Worm (Caenorhabditis elegans) whole organism, young adult: ENCODE measurements around the gene ceh-10.
A peak's percentile ranks its signal among the peaks of the same experiment; 100 is the strongest.

ENCODE experiments used
- C06A6.2 ChIP-seq: fragments of 200-800 bp; sonication (Bioruptor generic); conservative IDR thresholded peaks from 2 replicates; pipeline ENCODE4 v1.3.6; 2022; ENCODE audit warnings: missing genetic modification characterization, missing compliant biosample characterization
- C17E4.6 ChIP-seq: fragments of 200-800 bp; sonication (Bioruptor generic); IDR thresholded peaks from 2 replicates; pipeline ENCODE4 v1.3.6; 2022; ENCODE audit warnings: missing genetic modification reagents, missing genetic modification characterization, missing compliant biosample characterization
- F23B12.7 ChIP-seq: sonication (generic microtip); optimal IDR thresholded peaks from 2 replicates; lab custom pipeline; 2017; ENCODE audit warnings: missing genetic modification characterization, mild to moderate bottlenecking, missing compliant biosample characterization, antibody characterized with exemption, moderate library complexity; ENCODE audit not compliant: insufficient read depth
- F37B4.10 ChIP-seq: fragments of 200-800 bp; sonication (Bioruptor generic); IDR thresholded peaks from 2 replicates; pipeline ENCODE4 v1.3.6; 2022; ENCODE audit warnings: missing genetic modification characterization, missing compliant biosample characterization
- F55B11.4 ChIP-seq: sonication (generic microtip); optimal IDR thresholded peaks from 2 replicates; lab custom pipeline; 2016; ENCODE audit warnings: missing compliant biosample characterization, missing genetic modification characterization, borderline replicate concordance; ENCODE audit not compliant: insufficient read depth
- F57A8.1 ChIP-seq: fragments of 200-800 bp; sonication (Bioruptor generic); optimal IDR thresholded peaks from 2 replicates; lab custom pipeline; 2018; ENCODE audit warnings: mild to moderate bottlenecking, missing genetic modification characterization, moderate library complexity, missing compliant biosample characterization
- T26A5.8 ChIP-seq: sonication (generic microtip); optimal IDR thresholded peaks from 2 replicates; lab custom pipeline; 2016; ENCODE audit warnings: missing genetic modification characterization, missing compliant biosample characterization
- Y53G8AR.9 ChIP-seq: fragments of 200-800 bp; sonication (Bioruptor generic); conservative IDR thresholded peaks from 2 replicates; pipeline ENCODE4 v1.3.6; 2022; ENCODE audit warnings: missing genetic modification reagents, missing genetic modification characterization, missing compliant biosample characterization
- ZK185.1 ChIP-seq: sonication (generic microtip); optimal IDR thresholded peaks from 2 replicates; lab custom pipeline; 2016; ENCODE audit warnings: mild to moderate bottlenecking, missing genetic modification characterization, missing compliant biosample characterization; ENCODE audit not compliant: poor library complexity, severe bottlenecking
- akir-1 ChIP-seq: fragments of 200-800 bp; sonication (Bioruptor generic); optimal IDR thresholded peaks from 2 replicates; lab custom pipeline; 2018; ENCODE audit warnings: mild to moderate bottlenecking, missing genetic modification characterization, moderate library complexity, missing compliant biosample characterization
- ama-1 ChIP-seq, 3 experiments: fragments of 150-350 bp in 1 of 3; sonication (generic microtip) in 2 of 3; optimal IDR thresholded peaks; 2 replicates each; lab custom pipeline; 2014 to 2018; ENCODE audit warnings: missing biosample characterization in 2 of 3, missing genetic modification characterization in 2 of 3, missing genetic modification reagents in 2 of 3
- aptf-3 ChIP-seq: fragments of 200-800 bp; sonication (Bioruptor generic); IDR thresholded peaks from 2 replicates; pipeline ENCODE4 v1.3.6; 2022; ENCODE audit warnings: missing genetic modification characterization, missing compliant biosample characterization
- atf-7 ChIP-seq: sonication (generic microtip); optimal IDR thresholded peaks from 2 replicates; lab custom pipeline; 2017; ENCODE audit warnings: mild to moderate bottlenecking, missing genetic modification characterization, missing compliant biosample characterization
- attf-5 ChIP-seq: fragments of 200-800 bp; sonication (Bioruptor generic); optimal IDR thresholded peaks from 2 replicates; lab custom pipeline; 2018; ENCODE audit warnings: mild to moderate bottlenecking, missing genetic modification characterization, missing compliant biosample characterization
- bed-2 ChIP-seq: fragments of 200-800 bp; sonication (Bioruptor generic); IDR thresholded peaks from 2 replicates; pipeline ENCODE4 v1.3.6; 2022; ENCODE audit warnings: missing genetic modification reagents, missing genetic modification characterization, missing compliant biosample characterization
- cebp-1 ChIP-seq, 2 experiments: fragments of 200-800 bp in 1 of 2; sonication (Bioruptor generic) in 1 of 2; sonication (generic microtip) in 1 of 2; IDR thresholded peaks in 1 of 2; optimal IDR thresholded peaks in 1 of 2; 2 replicates each; pipeline versions ENCODE4 v1.3.6 to Lab custom; 2017 to 2022; ENCODE audit warnings: missing compliant biosample characterization in 2 of 2, missing genetic modification characterization in 2 of 2, mild to moderate bottlenecking in 1 of 2, missing genetic modification reagents in 1 of 2, moderate library complexity in 1 of 2
- ceh-100 ChIP-seq: fragments of 200-800 bp; sonication (Bioruptor generic); IDR thresholded peaks from 2 replicates; pipeline ENCODE4 v1.3.6; 2022; ENCODE audit warnings: missing genetic modification reagents, missing genetic modification characterization, missing compliant biosample characterization
- dox-1 ChIP-seq: fragments of 200-800 bp; sonication (Bioruptor generic); IDR thresholded peaks from 2 replicates; pipeline ENCODE4 v1.3.6; 2022; ENCODE audit warnings: missing genetic modification reagents, missing genetic modification characterization, missing compliant biosample characterization
- dpl-1 ChIP-seq: fragments of 150-350 bp; optimal IDR thresholded peaks from 2 replicates; lab custom pipeline; 2014; ENCODE audit warnings: missing biosample characterization, missing genetic modification reagents, missing genetic modification characterization
- egl-44 ChIP-seq: fragments of 200-800 bp; sonication (Bioruptor generic); IDR thresholded peaks from 2 replicates; pipeline ENCODE4 v1.3.6; 2022; ENCODE audit warnings: missing genetic modification reagents, missing genetic modification characterization, missing compliant biosample characterization
- ets-4 ChIP-seq: fragments of 200-800 bp; sonication (Bioruptor generic); optimal IDR thresholded peaks from 2 replicates; lab custom pipeline; 2018; ENCODE audit warnings: mild to moderate bottlenecking, missing genetic modification characterization, missing compliant biosample characterization
- gei-17 ChIP-seq: fragments of 200-800 bp; sonication (Bioruptor generic); optimal IDR thresholded peaks from 2 replicates; lab custom pipeline; 2018; ENCODE audit warnings: mild to moderate bottlenecking, missing genetic modification characterization, missing compliant biosample characterization
- hmg-20 ChIP-seq: fragments of 200-800 bp; sonication (Bioruptor generic); IDR thresholded peaks from 2 replicates; pipeline ENCODE4 v1.3.6; 2022; ENCODE audit warnings: missing genetic modification reagents, missing genetic modification characterization, missing compliant biosample characterization
- hrde-1 ChIP-seq: sonication (generic microtip); optimal IDR thresholded peaks from 2 replicates; lab custom pipeline; 2016; ENCODE audit warnings: missing genetic modification characterization, mild to moderate bottlenecking, missing compliant biosample characterization, moderate library complexity, missing genotype, missing genetic modification reagents, borderline replicate concordance
- let-607 ChIP-seq, 2 experiments: fragments of 200-800 bp in 1 of 2; sonication (Bioruptor generic) in 1 of 2; sonication (generic microtip) in 1 of 2; optimal IDR thresholded peaks; 2 replicates each; lab custom pipeline; 2016 to 2018; ENCODE audit warnings: mild to moderate bottlenecking in 2 of 2, missing compliant biosample characterization in 2 of 2, missing genetic modification characterization in 2 of 2, moderate library complexity in 2 of 2, missing genotype in 1 of 2
- lin-26 ChIP-seq: fragments of 200-800 bp; sonication (Bioruptor generic); IDR thresholded peaks from 2 replicates; pipeline ENCODE4 v1.3.6; 2022; ENCODE audit warnings: missing genetic modification reagents, missing genetic modification characterization, missing compliant biosample characterization
- lin-40 ChIP-seq: sonication (generic microtip); optimal IDR thresholded peaks from 2 replicates; lab custom pipeline; 2016; ENCODE audit warnings: missing genetic modification characterization, mild to moderate bottlenecking, missing compliant biosample characterization, missing genotype, missing genetic modification reagents
- lir-1 ChIP-seq: fragments of 200-800 bp; sonication (Bioruptor generic); conservative IDR thresholded peaks from 2 replicates; pipeline ENCODE4 v1.3.6; 2022; ENCODE audit warnings: missing genetic modification reagents, missing genetic modification characterization, missing compliant biosample characterization
- lsy-27 ChIP-seq: sonication (generic microtip); optimal IDR thresholded peaks from 2 replicates; lab custom pipeline; 2017; ENCODE audit warnings: missing genetic modification characterization, mild to moderate bottlenecking, missing compliant biosample characterization, antibody characterized with exemption, missing genotype, borderline replicate concordance; ENCODE audit not compliant: insufficient read depth
- madf-10 ChIP-seq: sonication (generic microtip); optimal IDR thresholded peaks from 2 replicates; lab custom pipeline; 2016; ENCODE audit warnings: mild to moderate bottlenecking, missing genetic modification characterization, missing compliant biosample characterization
- mcd-1 ChIP-seq: fragments of 200-800 bp; sonication (Bioruptor generic); IDR thresholded peaks from 2 replicates; pipeline ENCODE4 v1.3.6; 2022; ENCODE audit warnings: missing genetic modification reagents, missing genetic modification characterization, missing compliant biosample characterization
- mel-28 ChIP-seq: sonication (generic microtip); optimal IDR thresholded peaks from 2 replicates; lab custom pipeline; 2016; ENCODE audit warnings: borderline replicate concordance, mild to moderate bottlenecking, missing genetic modification characterization, missing compliant biosample characterization
- mxl-1 ChIP-seq: sonication (generic microtip); optimal IDR thresholded peaks from 2 replicates; lab custom pipeline; 2016; ENCODE audit warnings: missing genetic modification characterization, missing compliant biosample characterization
- nfya-1 ChIP-seq: sonication (generic microtip); optimal IDR thresholded peaks from 2 replicates; lab custom pipeline; 2017; ENCODE audit warnings: antibody characterized with exemption, missing compliant biosample characterization, missing genetic modification characterization, borderline replicate concordance; ENCODE audit not compliant: insufficient read depth
- nfyb-1 ChIP-seq: fragments of 200-800 bp; sonication (Bioruptor generic); IDR thresholded peaks from 2 replicates; pipeline ENCODE4 v1.3.6; 2022; ENCODE audit warnings: missing genetic modification reagents, missing genetic modification characterization, missing compliant biosample characterization
- nhr-80 ChIP-seq: sonication (generic microtip); optimal IDR thresholded peaks from 2 replicates; lab custom pipeline; 2016; ENCODE audit warnings: missing genetic modification characterization, missing compliant biosample characterization
- pbrm-1 ChIP-seq: fragments of 200-800 bp; sonication (Bioruptor generic); IDR thresholded peaks from 2 replicates; pipeline ENCODE4 v1.3.6; 2022; ENCODE audit warnings: missing genetic modification reagents, missing genetic modification characterization, missing compliant biosample characterization
- pha-4 ChIP-seq: fragments of 150-350 bp; sonication (generic microtip); optimal IDR thresholded peaks from 2 replicates; lab custom pipeline; 2014; ENCODE audit warnings: missing biosample characterization, missing genetic modification reagents, missing genetic modification characterization
- snpc-1.1 ChIP-seq: sonication (generic microtip); optimal IDR thresholded peaks from 2 replicates; lab custom pipeline; 2017; ENCODE audit warnings: missing genetic modification characterization, mild to moderate bottlenecking, missing compliant biosample characterization, antibody characterized with exemption, moderate library complexity, missing genotype, missing genetic modification reagents; ENCODE audit not compliant: insufficient read depth
- snpc-3.4 ChIP-seq: sonication (generic microtip); optimal IDR thresholded peaks from 2 replicates; lab custom pipeline; 2017; ENCODE audit warnings: missing genetic modification characterization, mild to moderate bottlenecking, missing compliant biosample characterization, antibody characterized with exemption, moderate library complexity, missing genotype, missing genetic modification reagents
- somi-1 ChIP-seq: fragments of 200-800 bp; sonication (Bioruptor generic); optimal IDR thresholded peaks from 2 replicates; lab custom pipeline; 2018; ENCODE audit warnings: mild to moderate bottlenecking, missing genetic modification characterization, missing compliant biosample characterization
- tbp1 ChIP-seq: fragments of 200-800 bp; sonication (Bioruptor generic); optimal IDR thresholded peaks from 2 replicates; lab custom pipeline; 2018; ENCODE audit warnings: mild to moderate bottlenecking, missing genetic modification characterization, missing compliant biosample characterization
- ztf-25 ChIP-seq: fragments of 200-800 bp; sonication (Bioruptor generic); IDR thresholded peaks from 2 replicates; pipeline ENCODE4 v1.3.6; 2022; ENCODE audit warnings: missing genetic modification reagents, missing genetic modification characterization, missing compliant biosample characterization
- ztf-6 ChIP-seq: fragments of 200-800 bp; sonication (Bioruptor generic); IDR thresholded peaks from 2 replicates; pipeline ENCODE4 v1.3.6; 2022; ENCODE audit warnings: missing genetic modification reagents, missing genetic modification characterization, missing compliant biosample characterization

Gene ceh-10

ce11 chrIII:5838159-5839046 is 39.6 kb downstream of the ceh-10 start (continued):
- no peak for TF ChIP-seq C17E4.6
- peak; percentile 66 for TF ChIP-seq pha-4 (tag; lab: Kevin White, UChicago)
- no peak for TF ChIP-seq lin-26 (GFP tag; lab: Robert Waterston, UW)
- TF ChIP-seq tbp1 = no peak
- no peak; the same call in 1 of the 2 replicates for TF ChIP-seq dox-1
- TF ChIP-seq hrde-1 (tag; lab: Kevin White, UChicago) = no peak
- peak; percentile 97 for TF ChIP-seq nhr-80 (tag; lab: Kevin White, UChicago)
- no peak for TF ChIP-seq T26A5.8 (tag; lab: Kevin White, UChicago)
- no peak for TF ChIP-seq pbrm-1 (GFP tag; lab: Robert Waterston, UW)
- peak; percentile 58 for TF ChIP-seq ets-4 (GFP tag; lab: Kevin White, UChicago)
- no peak for TF ChIP-seq ztf-25 (GFP tag; lab: Robert Waterston, UW)
- no peak for TF ChIP-seq snpc-1.1 (tag; lab: Kevin White, UChicago)
- no peak for TF ChIP-seq F57A8.1 (GFP tag; lab: Kevin White, UChicago)
- no peak for TF ChIP-seq lsy-27 (tag; lab: Kevin White, UChicago)
- no peak for TF ChIP-seq somi-1 (GFP tag; lab: Kevin White, UChicago)
- TF ChIP-seq Y53G8AR.9 (GFP tag; lab: Robert Waterston, UW) = no peak
- TF ChIP-seq akir-1 = no peak
- TF ChIP-seq ceh-100 (GFP tag; lab: Robert Waterston, UW) = no peak
- TF ChIP-seq egl-44 (GFP tag; lab: Robert Waterston, UW) = 0 out of 2 replicates have a peak, but pooled peaks have one; percentile 17
- no peak for TF ChIP-seq aptf-3 (GFP tag; lab: Robert Waterston, UW)
- TF ChIP-seq let-607 (tag; optimal IDR thresholded peaks at IDR 0.05; lab: Kevin White, UChicago) = peak in 1 of 2 experiments; percentile 64
- TF ChIP-seq mcd-1 (GFP tag; lab: Robert Waterston, UW) = no peak
- peak; percentile 3 for TF ChIP-seq attf-5 (GFP tag; lab: Kevin White, UChicago)
- no peak for TF ChIP-seq cebp-1 (GFP tag; IDR thresholded peaks at IDR 0.05; lab: Robert Waterston, UW)
- peak; percentile 53 for TF ChIP-seq cebp-1 (tag; optimal IDR thresholded peaks at IDR 0.05; lab: Kevin White, UChicago)
- TF ChIP-seq madf-10 (tag; lab: Kevin White, UChicago) = peak; percentile 41
- TF ChIP-seq mel-28 (tag; lab: Kevin White, UChicago) = no peak
- TF ChIP-seq snpc-3.4 (tag; lab: Kevin White, UChicago) = no peak
- TF ChIP-seq lir-1 = no peak
- no peak for TF ChIP-seq C06A6.2 (GFP tag; lab: Robert Waterston, UW)
- no peak for TF ChIP-seq ztf-6 (GFP tag; lab: Robert Waterston, UW)
- TF ChIP-seq hmg-20 (GFP tag; lab: Robert Waterston, UW) = no peak
- TF ChIP-seq gei-17 (GFP tag; lab: Kevin White, UChicago) = no peak
- TF ChIP-seq F23B12.7 = peak; percentile 29
- no peak for TF ChIP-seq nfya-1
- no peak for TF ChIP-seq ZK185.1 (tag; lab: Kevin White, UChicago)
- TF ChIP-seq ama-1 (optimal IDR thresholded peaks at IDR 0.05; lab: Kevin White, UChicago) = peak; percentile 77
- TF ChIP-seq ama-1 (GFP tag; optimal IDR thresholded peaks at IDR 0.05; lab: Kevin White, UChicago) = no peak
- no peak for TF ChIP-seq dpl-1
- TF ChIP-seq mxl-1 = no peak
- TF ChIP-seq atf-7 (tag; lab: Kevin White, UChicago) = peak; percentile 53
- peak; percentile 34 for TF ChIP-seq lin-40
- TF ChIP-seq F37B4.10 (GFP tag; lab: Robert Waterston, UW) = no peak
- TF ChIP-seq nfyb-1 (GFP tag; lab: Robert Waterston, UW) = peak; percentile 60; the same call in 1 of the 2 replicates
- no peak for TF ChIP-seq bed-2 (GFP tag; lab: Robert Waterston, UW)
- no peak for TF ChIP-seq F55B11.4 (tag; lab: Kevin White, UChicago)
